Fruit fly (Drosophila melanogaster): Measurements from ENCODE around the gene CG43335.

Gene CG43335

dm6 chr3R:15642804-15643203 lies 7.5 kb downstream of the CG43335 start (continued):
- no peak for TF ChIP-seq YL-1 (GFP tag; optimal IDR thresholded peaks at IDR 0.05)
- TF ChIP-seq Ptx1 (GFP tag; IDR thresholded peaks at IDR 0.05), result no peak
- no peak for TF ChIP-seq Ets97D (GFP tag; optimal IDR thresholded peaks at IDR 0.05)
- no peak for TF ChIP-seq Jarid2 (GFP tag; optimal IDR thresholded peaks at IDR 0.05)
- TF ChIP-seq CG5953 (GFP tag; IDR thresholded peaks at IDR 0.05), result no peak
- no peak for TF ChIP-seq slou (GFP tag; optimal IDR thresholded peaks at IDR 0.05)
- TF ChIP-seq CG7372 (GFP tag; IDR thresholded peaks at IDR 0.05), result no peak
- TF ChIP-seq dan (GFP tag; IDR thresholded peaks at IDR 0.05), result peak; percentile 70
- TF ChIP-seq CTCF (GFP tag; optimal IDR thresholded peaks at IDR 0.05), result no peak
- TF ChIP-seq wek (GFP tag; optimal IDR thresholded peaks at IDR 0.05), result no peak
- TF ChIP-seq Ravus (GFP tag; IDR thresholded peaks at IDR 0.05), result no peak
- TF ChIP-seq Antp (GFP tag; optimal IDR thresholded peaks at IDR 0.05), result peak; percentile 4
- TF ChIP-seq CG6813 (GFP tag; optimal IDR thresholded peaks at IDR 0.05), result peak; percentile 61
- no peak for TF ChIP-seq Dp (GFP tag; optimal IDR thresholded peaks at IDR 0.05)
- TF ChIP-seq CG9609 (GFP tag; optimal IDR thresholded peaks at IDR 0.05), result peak; percentile 17
- no peak for TF ChIP-seq Sox102F (GFP tag; optimal IDR thresholded peaks at IDR 0.05)
- no peak for TF ChIP-seq CG11696 (GFP tag; IDR thresholded peaks at IDR 0.05)
- TF ChIP-seq HLH4C (GFP tag; IDR thresholded peaks at IDR 0.05; ENCODE audit: partially characterized antibody), result no peak
- peak; percentile 79 for TF ChIP-seq CG17829 (tag; optimal IDR thresholded peaks at IDR 0.05)
- no peak for TF ChIP-seq NK7.1 (GFP tag; optimal IDR thresholded peaks at IDR 0.05)
- no peak for TF ChIP-seq Ada2b (GFP tag; IDR thresholded peaks at IDR 0.05)
- no peak for TF ChIP-seq CG1832 (GFP tag; optimal IDR thresholded peaks at IDR 0.05)
- TF ChIP-seq Sox100B (GFP tag; optimal IDR thresholded peaks at IDR 0.05), result peak; percentile 2
- TF ChIP-seq Max (GFP tag; optimal IDR thresholded peaks at IDR 0.05), result peak; percentile 31
- no peak for TF ChIP-seq trh (GFP tag; optimal IDR thresholded peaks at IDR 0.05)
- no peak for TF ChIP-seq sc (optimal IDR thresholded peaks at IDR 0.05)
- TF ChIP-seq sc (GFP tag; optimal IDR thresholded peaks at IDR 0.05), result peak; percentile 27
- no peak for TF ChIP-seq CG15514 (GFP tag; optimal IDR thresholded peaks at IDR 0.05)
- no peak for TF ChIP-seq CG2116 (GFP tag; optimal IDR thresholded peaks at IDR 0.05)
- TF ChIP-seq CG8290 (GFP tag; optimal IDR thresholded peaks at IDR 0.05), result peak; percentile 12
- no peak for TF ChIP-seq CG8290 (tag; optimal IDR thresholded peaks at IDR 0.05)
- TF ChIP-seq dati (GFP tag; IDR thresholded peaks at IDR 0.05), result no peak
- TF ChIP-seq Adf1 (GFP tag; IDR thresholded peaks at IDR 0.05), result no peak
- 0 out of 3 replicates have a peak, but pooled peaks have one; percentile 19 for TF ChIP-seq CG34422 (GFP tag; IDR thresholded peaks at IDR 0.05)
- no peak for TF ChIP-seq emc (GFP tag; optimal IDR thresholded peaks at IDR 0.05)
- no peak for TF ChIP-seq CG30431 (GFP tag; optimal IDR thresholded peaks at IDR 0.05)
- TF ChIP-seq pros (GFP tag; optimal IDR thresholded peaks at IDR 0.05), result no peak
- TF ChIP-seq Mes4 (GFP tag; optimal IDR thresholded peaks at IDR 0.05), result peak; percentile 55
- no peak for TF ChIP-seq Hr78 (GFP tag; optimal IDR thresholded peaks at IDR 0.05)
- TF ChIP-seq CG33213 (GFP tag; optimal IDR thresholded peaks at IDR 0.05), result peak; percentile 7
- TF ChIP-seq onecut (GFP tag; IDR thresholded peaks at IDR 0.05), result 0 out of 2 replicates have a peak, but pooled peaks have one; percentile 18
- no peak for TF ChIP-seq CG6791 (GFP tag; IDR thresholded peaks at IDR 0.05; ENCODE audit: partially characterized antibody)
- peak; percentile 76 for TF ChIP-seq CG18262 (tag; optimal IDR thresholded peaks at IDR 0.05)
- TF ChIP-seq oc (tag; optimal IDR thresholded peaks at IDR 0.05), result no peak
- TF ChIP-seq CG17328 (GFP tag; IDR thresholded peaks at IDR 0.05), result peak; percentile 76
- no peak for TF ChIP-seq pfk (GFP tag; optimal IDR thresholded peaks at IDR 0.05)
- no peak for TF ChIP-seq NC2α (GFP tag; optimal IDR thresholded peaks at IDR 0.05)
- no peak for TF ChIP-seq cato (GFP tag; optimal IDR thresholded peaks at IDR 0.05; ENCODE audit: borderline replicate concordance)
- no peak for TF ChIP-seq CG3838 (GFP tag; optimal IDR thresholded peaks at IDR 0.05)
- TF ChIP-seq ERR (GFP tag; optimal IDR thresholded peaks at IDR 0.05), result no peak
- TF ChIP-seq Eip74EF (GFP tag; optimal IDR thresholded peaks at IDR 0.05), result no peak
- TF ChIP-seq E2f2 (GFP tag; IDR thresholded peaks at IDR 0.05), result no peak
- TF ChIP-seq Mad (GFP tag; optimal IDR thresholded peaks at IDR 0.05), result peak; percentile 12
